Worm (Caenorhabditis elegans): ENCODE measurements around the gene C36E8.4.

Gene C36E8.4

ce11 chrIII:3979980-3980631 lies 32.0 kb upstream of the C36E8.4 start:
- TF ChIP-seq nhr-28 (tag; optimal IDR thresholded peaks at IDR 0.05): peak; percentile 37
- peak; percentile 45 for TF ChIP-seq dpl-1 (GFP tag; optimal IDR thresholded peaks at IDR 0.05)
- peak; percentile 37; the same call in 1 of the 2 replicates for TF ChIP-seq T26A8.4 (GFP tag; IDR thresholded peaks at IDR 0.05)
- TF ChIP-seq nhr-102 (tag; optimal IDR thresholded peaks at IDR 0.05): peak; percentile 28
- peak; percentile 58 for TF ChIP-seq pqm-1 (tag; optimal IDR thresholded peaks at IDR 0.05)
- TF ChIP-seq egl-43 (GFP tag; IDR thresholded peaks at IDR 0.05): no peak; the same call in 1 of the 2 replicates
- TF ChIP-seq zag-1 (tag; optimal IDR thresholded peaks at IDR 0.05): no peak
- TF ChIP-seq F10B5.3 (tag; optimal IDR thresholded peaks at IDR 0.05): no peak
- peak; percentile 54 for TF ChIP-seq nhr-48 (tag; optimal IDR thresholded peaks at IDR 0.05)
- TF ChIP-seq pha-4 (GFP tag; IDR thresholded peaks at IDR 0.05): peak; percentile 61; the same call in 1 of the 2 replicates
- TF ChIP-seq pha-4 (tag; optimal IDR thresholded peaks at IDR 0.05): no peak
- TF ChIP-seq daf-16 (GFP tag; optimal IDR thresholded peaks at IDR 0.05): peak; percentile 60 to 71
- TF ChIP-seq daf-16 (tag; optimal IDR thresholded peaks at IDR 0.05): peak; percentile 95
- peak; percentile 20 for TF ChIP-seq nhr-10 (tag; optimal IDR thresholded peaks at IDR 0.05)
- TF ChIP-seq hlh-30 (tag; optimal IDR thresholded peaks at IDR 0.05; ENCODE audit: insufficient read depth): peak; percentile 88
- peak; percentile 41 for TF ChIP-seq fkh-10 (GFP tag; optimal IDR thresholded peaks at IDR 0.05)
- peak; percentile 79 for TF ChIP-seq mes-2 (tag; optimal IDR thresholded peaks at IDR 0.05; ENCODE audit: poor library complexity, severe bottlenecking)
- TF ChIP-seq tra-1 (GFP tag; IDR thresholded peaks at IDR 0.05): peak; percentile 64; the same call in 1 of the 2 replicates
- TF ChIP-seq F37D6.2 (tag; optimal IDR thresholded peaks at IDR 0.05): peak; percentile 13
- no peak for TF ChIP-seq cey-2 (tag; optimal IDR thresholded peaks at IDR 0.05; ENCODE audit: borderline replicate concordance, insufficient read depth)
- peak; percentile 65 for TF ChIP-seq dve-1 (tag; optimal IDR thresholded peaks at IDR 0.05; ENCODE audit: insufficient read depth)
- TF ChIP-seq hif-1 (tag; optimal IDR thresholded peaks at IDR 0.05): peak in 1 of 2 experiments; percentile 54
- TF ChIP-seq mxl-3 (GFP tag; optimal IDR thresholded peaks at IDR 0.05): peak; percentile 84
- peak; percentile 40 for TF ChIP-seq spr-1 (tag; optimal IDR thresholded peaks at IDR 0.05)
- TF ChIP-seq mep-1 (tag; optimal IDR thresholded peaks at IDR 0.05): peak; percentile 79
- TF ChIP-seq ceh-62 (tag; optimal IDR thresholded peaks at IDR 0.05): no peak
- TF ChIP-seq ceh-32 (tag; optimal IDR thresholded peaks at IDR 0.05; ENCODE audit: poor library complexity): no peak
- 0 out of 2 replicates have a peak, but pooled peaks have one; percentile 10 for TF ChIP-seq dmd-8 (GFP tag; IDR thresholded peaks at IDR 0.05)
- peak in 1 of 2 experiments; percentile 66 for TF ChIP-seq lsy-2 (tag; optimal IDR thresholded peaks at IDR 0.05)
- no peak for TF ChIP-seq fos-1 (tag; optimal IDR thresholded peaks at IDR 0.05)
- TF ChIP-seq skn-1 (tag; optimal IDR thresholded peaks at IDR 0.05): no peak
- peak; percentile 97 for TF ChIP-seq aha-1 (tag)
- peak; percentile 41; the same call in 1 of the 2 replicates for TF ChIP-seq lin-38 (GFP tag; IDR thresholded peaks at IDR 0.05)
- no peak for TF ChIP-seq unc-39 (tag; optimal IDR thresholded peaks at IDR 0.05)
- TF ChIP-seq unc-62 (GFP tag; optimal IDR thresholded peaks at IDR 0.05 in 1 of 2): peak in 1 of 2 experiments; percentile 44
- TF ChIP-seq unc-62 (tag; optimal IDR thresholded peaks at IDR 0.05): no peak
- TF ChIP-seq nhr-25 (tag; optimal IDR thresholded peaks at IDR 0.05; ENCODE audit: borderline replicate concordance, insufficient read depth): no peak
- peak; percentile 90 for TF ChIP-seq hmg-1.1 (GFP tag; IDR thresholded peaks at IDR 0.05)
- TF ChIP-seq lin-15B (tag; optimal IDR thresholded peaks at IDR 0.05): no peak
- TF ChIP-seq lin-29 (GFP tag; IDR thresholded peaks at IDR 0.05): no peak
- TF ChIP-seq dmd-6 (GFP tag; IDR thresholded peaks at IDR 0.05): peak; percentile 53
- TF ChIP-seq jun-1 (tag; optimal IDR thresholded peaks at IDR 0.05): no peak
- peak; percentile 59 for TF ChIP-seq T20F7.1 (GFP tag; optimal IDR thresholded peaks at IDR 0.05)
- TF ChIP-seq lin-13 (GFP tag; optimal IDR thresholded peaks at IDR 0.05): no peak
- TF ChIP-seq hlh-11 (tag; optimal IDR thresholded peaks at IDR 0.05): peak; percentile 86
- peak; percentile 58; the same call in 1 of the 2 replicates for TF ChIP-seq ctbp-1 (GFP tag; IDR thresholded peaks at IDR 0.05)
- TF ChIP-seq php-3 (GFP tag; IDR thresholded peaks at IDR 0.05): no peak
- TF ChIP-seq Y5F2A.4 (GFP tag; optimal IDR thresholded peaks at IDR 0.05): no peak
- TF ChIP-seq rbr-2 (tag; optimal IDR thresholded peaks at IDR 0.05): peak; percentile 77
- TF ChIP-seq mdl-1 (tag; optimal IDR thresholded peaks at IDR 0.05): peak; percentile 13 to 83

All from whole organism, L4 larva.